Fruit fly (Drosophila melanogaster) Kc167 (cell line): ENCODE measurements around the gene CG31075.

ENCODE experiments used
- Myc ChIP-seq: fragments of >200 bp; optimal IDR thresholded peaks from 2 replicates; lab custom pipeline; 2017; ENCODE audit warnings: missing external identifiers
- Sin3A ChIP-seq: fragments of >200 bp; optimal IDR thresholded peaks from 2 replicates; lab custom pipeline; 2018; ENCODE audit warnings: missing external identifiers
- h ChIP-seq: fragments of >200 bp; optimal IDR thresholded peaks from 3 replicates; lab custom pipeline; 2018; ENCODE audit warnings: missing external identifiers
- insv ChIP-seq: fragments of >200 bp; optimal IDR thresholded peaks from 3 replicates; lab custom pipeline; 2018; ENCODE audit warnings: missing external identifiers
- psq ChIP-seq: fragments of >200 bp; optimal IDR thresholded peaks from 2 replicates; lab custom pipeline; 2017; ENCODE audit warnings: missing external identifiers
- ttk ChIP-seq: sonication (Bioruptor generic); optimal IDR thresholded peaks from 2 replicates; lab custom pipeline; 2017; ENCODE audit warnings: missing external identifiers

DNA sequence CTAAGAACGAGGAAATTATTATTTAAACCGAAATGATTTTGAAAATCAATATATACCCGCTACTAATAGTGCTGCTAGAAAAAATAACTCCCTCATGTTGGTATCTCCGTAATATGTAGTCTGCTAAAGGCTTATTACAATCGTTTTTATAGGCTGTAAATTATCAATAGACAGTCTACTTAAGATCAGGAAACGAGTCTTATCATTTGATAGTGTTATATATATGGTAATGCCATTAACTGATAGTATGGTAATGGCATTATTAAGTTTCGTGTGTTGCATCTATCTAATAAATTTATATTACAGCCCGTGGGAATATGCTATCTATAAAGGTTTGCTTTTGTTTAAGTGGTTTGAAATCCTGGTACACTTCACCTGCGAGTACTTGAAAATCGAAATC is 29.9 kb upstream of the CG31075 start, which contains the start of gene CG17192:
- TF ChIP-seq Myc (lab: Kevin White, UChicago) (no peak), psq (lab: Kevin White, UChicago) (no peak), h (lab: Kevin White, UChicago) (no peak), Sin3A (lab: Kevin White, UChicago) (no peak), insv (lab: Kevin White, UChicago) (no peak), ttk (lab: Kevin White, UChicago) (no peak)
